Fruit fly (Drosophila melanogaster) whole organism, embryonic: ENCODE results near the gene CG45049.
A peak's percentile ranks its signal among the peaks of the same experiment; 100 is the strongest.

Experiments
- Adf1 ChIP-seq: fragments of 200-800 bp; sonication (Bioruptor generic); IDR thresholded peaks from 2 replicates; pipeline ENCODE4 v1.3.6; 2022; ENCODE audit warnings: missing biosample characterization, missing genetic modification characterization
- Antp ChIP-seq: fragments of 200-800 bp; sonication (Bioruptor generic); optimal IDR thresholded peaks from 3 replicates; lab custom pipeline; 2016; ENCODE audit warnings: missing biosample characterization, missing genetic modification characterization
- C15 ChIP-seq: fragments of 200-800 bp; sonication (Bioruptor generic); IDR thresholded peaks from 3 replicates; pipeline ENCODE4 v1.3.6; 2022; ENCODE audit warnings: missing biosample characterization, missing genetic modification characterization
- CG10321 ChIP-seq: fragments of 200-800 bp; sonication (Bioruptor generic); IDR thresholded peaks from 2 replicates; pipeline ENCODE4 v1.3.6; 2022; ENCODE audit warnings: missing biosample characterization, missing genetic modification characterization
- CG12071 ChIP-seq: fragments of 200-800 bp; sonication (Bioruptor generic); optimal IDR thresholded peaks from 3 replicates; lab custom pipeline; 2018; ENCODE audit warnings: missing biosample characterization, mild to moderate bottlenecking, missing genetic modification characterization
- CG12104 ChIP-seq: fragments of 200-800 bp; sonication (Bioruptor generic); optimal IDR thresholded peaks from 3 replicates; lab custom pipeline; 2016; ENCODE audit warnings: missing biosample characterization, missing genetic modification characterization
- CG12391 ChIP-seq: fragments of 200-800 bp; sonication (Bioruptor generic); optimal IDR thresholded peaks from 3 replicates; lab custom pipeline; 2018; ENCODE audit warnings: missing biosample characterization, mild to moderate bottlenecking, missing genetic modification characterization, moderate library complexity
- CG12744 ChIP-seq: fragments of 200-800 bp; sonication (Bioruptor generic); optimal IDR thresholded peaks from 2 replicates; lab custom pipeline; 2016; ENCODE audit warnings: missing biosample characterization, missing genetic modification characterization
- CG14667 ChIP-seq: fragments of 200-800 bp; sonication (Bioruptor generic); IDR thresholded peaks from 2 replicates; pipeline ENCODE4 v1.3.6; 2022; ENCODE audit warnings: missing biosample characterization, missing genetic modification characterization
- CG15601 ChIP-seq: fragments of 200-800 bp; sonication (Bioruptor generic); optimal IDR thresholded peaks from 3 replicates; lab custom pipeline; 2019; ENCODE audit warnings: missing biosample characterization, mild to moderate bottlenecking, missing genetic modification characterization, moderate library complexity
- CG1792 ChIP-seq: fragments of 200-800 bp; sonication (Bioruptor generic); optimal IDR thresholded peaks from 2 replicates; lab custom pipeline; 2016; ENCODE audit warnings: missing biosample characterization, missing genetic modification characterization
- CG18619 ChIP-seq: fragments of 200-800 bp; sonication (Bioruptor generic); optimal IDR thresholded peaks from 3 replicates; lab custom pipeline; 2017; ENCODE audit warnings: missing biosample characterization, mild to moderate bottlenecking, missing genetic modification characterization
- CG2889 ChIP-seq: fragments of 200-800 bp; sonication (Bioruptor generic); IDR thresholded peaks from 3 replicates; pipeline ENCODE4 v1.3.6; 2022; ENCODE audit warnings: missing biosample characterization, missing genetic modification characterization
- CG32767 ChIP-seq: fragments of 200-800 bp; sonication (Bioruptor generic); IDR thresholded peaks from 2 replicates; pipeline ENCODE4 v1.3.6; 2022; ENCODE audit warnings: missing biosample characterization, missing genetic modification characterization
- CG32772 ChIP-seq: fragments of 200-800 bp; sonication (Bioruptor generic); IDR thresholded peaks from 2 replicates; pipeline ENCODE4 v1.3.6; 2022; ENCODE audit warnings: missing biosample characterization, missing genetic modification characterization
- CG3281 ChIP-seq: fragments of 200-800 bp; sonication (Bioruptor generic); optimal IDR thresholded peaks from 3 replicates; lab custom pipeline; 2017; ENCODE audit warnings: missing biosample characterization, mild to moderate bottlenecking, missing genetic modification characterization
- CG3838 ChIP-seq: fragments of 200-800 bp; sonication (Bioruptor generic); optimal IDR thresholded peaks from 3 replicates; lab custom pipeline; 2016; ENCODE audit warnings: missing biosample characterization, missing genetic modification characterization
- CG3847 ChIP-seq: fragments of 200-800 bp; sonication (Bioruptor generic); IDR thresholded peaks from 2 replicates; pipeline ENCODE4 v1.3.6; 2022; ENCODE audit warnings: missing biosample characterization, missing genetic modification characterization
- CG4404 ChIP-seq: fragments of 200-800 bp; sonication (Bioruptor generic); IDR thresholded peaks from 2 replicates; pipeline ENCODE4 v1.3.6; 2022; ENCODE audit warnings: missing biosample characterization, missing genetic modification characterization
- CG4854 ChIP-seq: fragments of 200-800 bp; sonication (Bioruptor generic); optimal IDR thresholded peaks from 2 replicates; lab custom pipeline; 2016; ENCODE audit warnings: missing biosample characterization, missing genetic modification characterization, inconsistent platforms
- CG6765 ChIP-seq: fragments of 200-800 bp; sonication (Bioruptor generic); optimal IDR thresholded peaks from 3 replicates; lab custom pipeline; 2017; ENCODE audit warnings: missing biosample characterization, mild to moderate bottlenecking, missing genetic modification characterization
- CG9876 ChIP-seq: fragments of 200-800 bp; sonication (Bioruptor generic); optimal IDR thresholded peaks from 2 replicates; lab custom pipeline; 2016; ENCODE audit warnings: missing biosample characterization, missing genetic modification characterization
- CHES-1-like ChIP-seq: fragments of 200-800 bp; sonication (Bioruptor generic); optimal IDR thresholded peaks from 2 replicates; lab custom pipeline; 2016; ENCODE audit warnings: missing biosample characterization, missing genetic modification characterization
- Dad ChIP-seq: fragments of 200-800 bp; sonication (Bioruptor generic); optimal IDR thresholded peaks from 3 replicates; lab custom pipeline; 2016; ENCODE audit warnings: missing biosample characterization, missing genetic modification characterization
- Deaf1 ChIP-seq: fragments of 200-800 bp; optimal IDR thresholded peaks from 3 replicates; lab custom pipeline; 2019; ENCODE audit warnings: missing biosample characterization, mild to moderate bottlenecking, missing genetic modification characterization, moderate library complexity
- Dip2 ChIP-seq: fragments of 200-800 bp; sonication (Bioruptor generic); IDR thresholded peaks from 2 replicates; pipeline ENCODE4 v1.3.6; 2022; ENCODE audit warnings: missing biosample characterization, missing genetic modification characterization
- Doc3 ChIP-seq: fragments of 200-800 bp; sonication (Bioruptor generic); IDR thresholded peaks from 3 replicates; pipeline ENCODE4 v1.3.6; 2022; ENCODE audit warnings: missing biosample characterization, missing genetic modification characterization; ENCODE audit not compliant: partially characterized antibody
- H15 ChIP-seq: fragments of 200-800 bp; sonication (Bioruptor generic); IDR thresholded peaks from 3 replicates; pipeline ENCODE4 v1.3.6; 2022; ENCODE audit warnings: missing biosample characterization, missing genetic modification characterization
- HLHmδ ChIP-seq: fragments of 200-800 bp; sonication (Bioruptor generic); optimal IDR thresholded peaks from 2 replicates; lab custom pipeline; 2018; ENCODE audit warnings: missing biosample characterization, mild to moderate bottlenecking, missing genetic modification characterization, moderate library complexity
- Hr78 ChIP-seq, 2 experiments: fragments of 200-800 bp in 1 of 2; fragments of >200 bp in 1 of 2; sonication (Bioruptor generic) in 1 of 2; optimal IDR thresholded peaks; 2 replicates each; lab custom pipeline; 2017 to 2019; ENCODE audit warnings: missing biosample characterization in 2 of 2, missing genetic modification characterization in 2 of 2, mild to moderate bottlenecking in 1 of 2, moderate library complexity in 1 of 2
- Trl ChIP-seq, 3 experiments: fragments of >200 bp in 2 of 3; fragments of 200-800 bp in 1 of 3; sonication (Bioruptor generic) in 1 of 3; optimal IDR thresholded peaks; 2 replicates in 1 of 3; 3 replicates in 2 of 3; lab custom pipeline; 2016 to 2017; ENCODE audit warnings: missing biosample characterization in 1 of 3, missing genetic modification characterization in 1 of 3
- abd-A ChIP-seq: fragments of 200-800 bp; sonication (Bioruptor generic); optimal IDR thresholded peaks from 3 replicates; lab custom pipeline; 2019; ENCODE audit warnings: missing biosample characterization, mild to moderate bottlenecking, missing genetic modification characterization, moderate library complexity
- ase ChIP-seq: fragments of 200-800 bp; sonication (Bioruptor generic); IDR thresholded peaks from 3 replicates; pipeline ENCODE4 v1.3.6; 2022; ENCODE audit warnings: missing biosample characterization, missing genetic modification characterization
- chinmo ChIP-seq: fragments of 200-800 bp; sonication (Bioruptor generic); IDR thresholded peaks from 4 replicates; pipeline ENCODE4 v1.3.6; 2022; ENCODE audit warnings: missing biosample characterization, missing genetic modification characterization; ENCODE audit not compliant: partially characterized antibody
- crp ChIP-seq, 2 experiments: fragments of 200-800 bp; sonication (Bioruptor generic); optimal IDR thresholded peaks; 2 replicates in 1 of 2; 3 replicates in 1 of 2; lab custom pipeline; 2017; ENCODE audit warnings: missing biosample characterization in 2 of 2, missing genetic modification characterization in 2 of 2, mild to moderate bottlenecking in 1 of 2, moderate library complexity in 1 of 2
- dan ChIP-seq: fragments of 200-800 bp; sonication (Bioruptor generic); IDR thresholded peaks from 2 replicates; pipeline ENCODE4 v1.3.6; 2022; ENCODE audit warnings: missing biosample characterization, missing genetic modification characterization
- dmrt11E ChIP-seq: fragments of 200-800 bp; sonication (Bioruptor generic); optimal IDR thresholded peaks from 3 replicates; lab custom pipeline; 2018; ENCODE audit warnings: missing biosample characterization, mild to moderate bottlenecking, missing genetic modification characterization, moderate library complexity
- dmrt99B ChIP-seq: fragments of 200-800 bp; sonication (Bioruptor generic); optimal IDR thresholded peaks from 2 replicates; lab custom pipeline; 2018; ENCODE audit warnings: missing biosample characterization, mild to moderate bottlenecking, missing genetic modification characterization, moderate library complexity
- fd3F ChIP-seq: fragments of 200-800 bp; sonication (Bioruptor generic); optimal IDR thresholded peaks from 2 replicates; lab custom pipeline; 2018; ENCODE audit warnings: missing biosample characterization, mild to moderate bottlenecking, missing genetic modification characterization, moderate library complexity
- ftz-f1 ChIP-seq: fragments of 200-800 bp; sonication (Bioruptor generic); optimal IDR thresholded peaks from 2 replicates; lab custom pipeline; 2016; ENCODE audit warnings: missing biosample characterization, missing genetic modification characterization
- hb ChIP-seq: fragments of 200-800 bp; sonication (Bioruptor generic); IDR thresholded peaks from 3 replicates; pipeline ENCODE4 v1.3.6; 2022; ENCODE audit warnings: missing biosample characterization, missing genetic modification characterization; ENCODE audit not compliant: partially characterized antibody
- lov ChIP-seq, 2 experiments: fragments of 200-800 bp in 1 of 2; fragments of >200 bp in 1 of 2; sonication (Bioruptor generic) in 1 of 2; IDR thresholded peaks in 1 of 2; optimal IDR thresholded peaks in 1 of 2; 2 replicates in 1 of 2; 3 replicates in 1 of 2; pipeline versions ENCODE4 v1.3.6 to Lab custom; 2017 to 2022; ENCODE audit warnings: missing biosample characterization in 1 of 2, missing genetic modification characterization in 1 of 2
- luna ChIP-seq: fragments of 200-800 bp; sonication (Bioruptor generic); optimal IDR thresholded peaks from 2 replicates; lab custom pipeline; 2016; ENCODE audit warnings: missing biosample characterization, missing genetic modification characterization
- nmo ChIP-seq: fragments of 200-800 bp; sonication (Bioruptor generic); optimal IDR thresholded peaks from 2 replicates; lab custom pipeline; 2018; ENCODE audit warnings: missing biosample characterization, mild to moderate bottlenecking, missing genetic modification characterization, moderate library complexity
- otp ChIP-seq: fragments of 200-800 bp; sonication (Bioruptor generic); IDR thresholded peaks from 3 replicates; pipeline ENCODE4, ENCODE4 v1.3.6; 2022; ENCODE audit warnings: missing biosample characterization, missing genetic modification characterization
- pros ChIP-seq: fragments of 200-800 bp; sonication (Bioruptor generic); optimal IDR thresholded peaks from 3 replicates; lab custom pipeline; 2019; ENCODE audit warnings: missing biosample characterization, mild to moderate bottlenecking, missing genetic modification characterization, moderate library complexity
- so ChIP-seq: fragments of 200-800 bp; sonication (Bioruptor generic); IDR thresholded peaks from 3 replicates; pipeline ENCODE4 v1.3.6; 2022; ENCODE audit warnings: missing biosample characterization, missing genetic modification characterization
- sug ChIP-seq: fragments of 200-800 bp; optimal IDR thresholded peaks from 2 replicates; lab custom pipeline; 2019; ENCODE audit warnings: missing biosample characterization, mild to moderate bottlenecking, missing genetic modification characterization, moderate library complexity
- trem ChIP-seq: fragments of 200-800 bp; optimal IDR thresholded peaks from 3 replicates; lab custom pipeline; 2019; ENCODE audit warnings: missing biosample characterization, mild to moderate bottlenecking, missing genetic modification characterization, moderate library complexity
- tup ChIP-seq: fragments of 200-800 bp; sonication (Bioruptor generic); optimal IDR thresholded peaks from 2 replicates; lab custom pipeline; 2016; ENCODE audit warnings: missing biosample characterization, mild to moderate bottlenecking, missing genetic modification characterization, moderate library complexity
- zf30C ChIP-seq: fragments of 200-800 bp; sonication (Bioruptor generic); optimal IDR thresholded peaks from 3 replicates; lab custom pipeline; 2018; ENCODE audit warnings: missing biosample characterization, mild to moderate bottlenecking, missing genetic modification characterization

The CG45049 gene

DNA sequence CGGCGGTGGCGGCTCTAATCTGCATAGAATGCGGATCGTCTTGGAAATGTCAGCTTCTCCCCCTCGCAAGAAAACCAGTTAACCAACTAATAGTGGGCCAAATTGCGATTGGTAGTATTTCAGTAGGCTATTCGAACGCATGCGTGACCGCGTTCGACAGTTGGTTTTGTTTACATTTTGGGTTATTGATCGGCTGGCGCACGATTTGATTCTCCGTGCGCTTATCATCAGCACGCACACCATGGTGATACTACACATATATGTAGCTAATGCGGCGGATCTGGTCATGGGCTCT is 26.8 kb downstream of the CG45049 start (continued):
- TF ChIP-seq HLHmδ (GFP tag; lab: Kevin White, UChicago) (peak; percentile 50), CG18619 (GFP tag; lab: Kevin White, UChicago) (no peak), zf30C (GFP tag; lab: Kevin White, UChicago) (no peak), CG12104 (GFP tag; lab: Kevin White, UChicago) (no peak), CG14667 (GFP tag; lab: Robert Waterston, UW) (no peak), CG3281 (GFP tag; lab: Kevin White, UChicago) (no peak), CG6765 (GFP tag; lab: Kevin White, UChicago) (no peak), Doc3 (no peak), CG12391 (no peak), dmrt11E (no peak), luna (GFP tag; lab: Kevin White, UChicago) (no peak), ftz-f1 (GFP tag; lab: Kevin White, UChicago) (peak; percentile 1), hb (GFP tag; lab: Robert Waterston, UW) (no peak), fd3F (GFP tag; lab: Kevin White, UChicago) (no peak), otp (no peak), Dad (GFP tag; lab: Kevin White, UChicago) (no peak), Dip2 (GFP tag; lab: Robert Waterston, UW) (no peak), chinmo (peak; percentile 98), C15 (GFP tag; lab: Robert Waterston, UW) (no peak), pros (GFP tag; lab: Kevin White, UChicago) (peak; percentile 1), trem (no peak), CG4854 (GFP tag; lab: Kevin White, UChicago) (no peak), CG1792 (no peak), CG32767 (GFP tag; lab: Robert Waterston, UW) (no peak), Antp (no peak), CG12744 (GFP tag; lab: Kevin White, UChicago) (no peak), Trl (optimal IDR thresholded peaks at IDR 0.05; lab: Kevin White, UChicago) (no peak), Trl (GFP tag; optimal IDR thresholded peaks at IDR 0.05; lab: Kevin White, UChicago) (no peak), CHES-1-like (GFP tag; lab: Kevin White, UChicago) (no peak), CG3838 (no peak), ase (GFP tag; lab: Robert Waterston, UW) (no peak), CG9876 (GFP tag; lab: Kevin White, UChicago) (no peak), crp (GFP tag; optimal IDR thresholded peaks at IDR 0.05; lab: Kevin White, UChicago) (no peak), Hr78 (GFP tag; optimal IDR thresholded peaks at IDR 0.05; lab: Kevin White, UChicago) (peak in 1 of 2 experiments; percentile 25), Adf1 (GFP tag; lab: Robert Waterston, UW) (no peak), sug (tag; lab: Kevin White, UChicago) (peak; percentile 71), tup (GFP tag; lab: Kevin White, UChicago) (no peak), abd-A (tag; lab: Kevin White, UChicago) (peak; percentile 44), CG32772 (GFP tag; lab: Robert Waterston, UW) (no peak), dmrt99B (tag; lab: Kevin White, UChicago) (no peak), CG4404 (no peak), CG12071 (GFP tag; lab: Kevin White, UChicago) (peak; percentile 27), CG10321 (GFP tag; lab: Robert Waterston, UW) (no peak), so (GFP tag; lab: Robert Waterston, UW) (peak; percentile 65; the same call in 1 of the 3 replicates), nmo (GFP tag; lab: Kevin White, UChicago) (no peak), lov (optimal IDR thresholded peaks at IDR 0.05; lab: Kevin White, UChicago) (no peak), lov (GFP tag; IDR thresholded peaks at IDR 0.05; lab: Robert Waterston, UW) (no peak), CG2889 (GFP tag; lab: Robert Waterston, UW) (no peak), CG3847 (no peak), dan (no peak), CG15601 (tag; lab: Kevin White, UChicago) (no peak), H15 (GFP tag; lab: Robert Waterston, UW) (no peak), Deaf1 (tag; lab: Kevin White, UChicago) (peak; percentile 90)
